Worm (Caenorhabditis elegans): Measurements from ENCODE around the gene gst-9.

DNA sequence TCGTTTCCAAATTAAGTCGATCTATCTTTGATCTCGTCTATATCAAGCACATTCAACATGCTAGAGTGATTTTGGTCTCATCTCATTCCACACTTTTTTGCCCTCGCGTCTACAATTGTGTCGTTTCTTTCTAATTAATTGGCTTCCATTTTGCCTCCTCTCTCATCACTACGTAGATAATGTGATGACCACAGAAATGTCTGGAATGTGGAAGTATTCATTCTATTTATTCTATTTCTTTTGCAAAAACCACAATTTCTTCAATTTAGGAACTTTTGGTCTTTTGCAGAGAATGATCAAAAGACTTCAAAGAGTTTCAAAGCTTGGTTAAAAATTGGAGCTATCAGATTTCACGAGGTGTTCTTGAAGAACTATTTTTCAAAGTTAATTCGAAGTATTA is 24.2 kb downstream of the gst-9 start:
- TF ChIP-seq unc-62 (GFP tag; optimal IDR thresholded peaks at IDR 0.05) (no peak), lin-13 (tag; optimal IDR thresholded peaks at IDR 0.05) (no peak), ces-1 (GFP tag; optimal IDR thresholded peaks at IDR 0.05) (no peak), unc-120 (tag; optimal IDR thresholded peaks at IDR 0.05; ENCODE audit: poor library complexity, severe bottlenecking) (no peak)

All from whole organism, mixed stage, embryonic.